Worm (Caenorhabditis elegans) whole organism, mixed stage, embryonic: ENCODE results near the gene ugt-36.

ENCODE experiments used
- M03D4.4 ChIP-seq: sonication (generic microtip); optimal IDR thresholded peaks from 2 replicates; lab custom pipeline; 2017; ENCODE audit warnings: mild to moderate bottlenecking, missing genetic modification characterization, missing compliant biosample characterization
- ceh-83 ChIP-seq: fragments of 200-800 bp; sonication (Bioruptor generic); optimal IDR thresholded peaks from 2 replicates; lab custom pipeline; 2018; ENCODE audit warnings: mild to moderate bottlenecking, missing genetic modification characterization, missing compliant biosample characterization
- elt-1 ChIP-seq: sonication (generic microtip); optimal IDR thresholded peaks from 2 replicates; lab custom pipeline; 2017; ENCODE audit warnings: missing genetic modification characterization, mild to moderate bottlenecking, missing compliant biosample characterization, antibody characterized with exemption, moderate library complexity, borderline replicate concordance; ENCODE audit not compliant: insufficient read depth
- lin-13 ChIP-seq: fragments of 150-350 bp; optimal IDR thresholded peaks from 2 replicates; lab custom pipeline; 2014; ENCODE audit warnings: missing biosample characterization, missing genetic modification characterization
- mab-5 ChIP-seq: fragments of 150-350 bp; optimal IDR thresholded peaks from 2 replicates; lab custom pipeline; 2014; ENCODE audit warnings: missing biosample characterization, missing genetic modification characterization
- nhr-2 ChIP-seq: fragments of 150-350 bp; optimal IDR thresholded peaks from 2 replicates; lab custom pipeline; 2014; ENCODE audit warnings: missing biosample characterization, missing genetic modification characterization
- nhr-237 ChIP-seq: fragments of 150-350 bp; optimal IDR thresholded peaks from 2 replicates; lab custom pipeline; 2014; ENCODE audit warnings: missing biosample characterization, missing genetic modification characterization
- pha-4 ChIP-seq: fragments of 150-350 bp; optimal IDR thresholded peaks from 2 replicates; lab custom pipeline; 2018; ENCODE audit warnings: missing biosample characterization, missing genetic modification reagents, missing genetic modification characterization
- unc-62 ChIP-seq: fragments of 150-350 bp; optimal IDR thresholded peaks from 2 replicates; lab custom pipeline; 2014; ENCODE audit warnings: missing biosample characterization, missing genetic modification reagents, missing genetic modification characterization
- ztf-11 ChIP-seq: fragments of 150-350 bp; optimal IDR thresholded peaks from 2 replicates; lab custom pipeline; 2014; ENCODE audit warnings: missing biosample characterization, missing genetic modification characterization

DNA sequence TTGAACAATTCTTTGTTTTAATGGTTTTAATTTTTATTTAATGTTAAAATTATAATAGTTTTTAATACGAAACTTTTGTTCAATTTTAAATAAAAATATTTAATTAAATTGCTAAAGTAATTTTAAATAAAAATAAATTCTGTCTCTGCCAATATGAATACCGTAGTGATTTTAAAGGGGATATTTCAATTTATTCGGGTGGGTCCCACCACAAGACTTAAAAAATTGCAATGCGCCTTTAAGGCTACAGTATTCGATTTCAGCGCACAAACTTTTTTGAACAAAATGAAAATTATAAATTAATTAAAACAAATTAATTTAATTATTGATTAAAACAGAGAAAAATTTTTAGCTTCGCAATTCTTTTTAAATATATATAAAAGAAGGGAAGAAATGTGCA lies 32.3 kb downstream of the ugt-36 start:
- TF ChIP-seq ztf-11 (tag; lab: Kevin White, UChicago) (no peak), nhr-237 (tag; lab: Kevin White, UChicago) (no peak), nhr-2 (tag; lab: Kevin White, UChicago) (no peak), M03D4.4 (tag; lab: Kevin White, UChicago) (no peak), pha-4 (tag; lab: Kevin White, UChicago) (no peak), elt-1 (tag; lab: Kevin White, UChicago) (no peak), lin-13 (tag; lab: Kevin White, UChicago) (no peak), ceh-83 (GFP tag; lab: Kevin White, UChicago) (no peak), unc-62 (GFP tag; lab: Kevin White, UChicago) (no peak), mab-5 (tag; lab: Kevin White, UChicago) (no peak)
